Fruit fly (Drosophila melanogaster): Measurements from ENCODE around the gene Pfrx.
A peak's percentile ranks its signal among the peaks of the same experiment; 100 is the strongest.

Gene Pfrx

dm6 chrX:19505334-19506185 is 10.3 kb downstream of the Pfrx start (continued):
- no peak for TF ChIP-seq CG1792 (GFP tag; optimal IDR thresholded peaks at IDR 0.05)
- TF ChIP-seq ro (GFP tag; IDR thresholded peaks at IDR 0.05), result no peak
- peak; percentile 27; the same call in 1 of the 2 replicates for TF ChIP-seq CG42726 (GFP tag; IDR thresholded peaks at IDR 0.05; ENCODE audit: partially characterized antibody)
- TF ChIP-seq zfh2 (GFP tag; optimal IDR thresholded peaks at IDR 0.05), result peak; percentile 48
- TF ChIP-seq CG6272 (GFP tag; IDR thresholded peaks at IDR 0.05), result no peak
- TF ChIP-seq gfzf (GFP tag; optimal IDR thresholded peaks at IDR 0.05), result peak; percentile 48
- TF ChIP-seq nmo (GFP tag; optimal IDR thresholded peaks at IDR 0.05), result peak; percentile 24
- peak in 1 of 2 experiments; percentile 66 for TF ChIP-seq tll (GFP tag; optimal IDR thresholded peaks at IDR 0.05)
- no peak for TF ChIP-seq B-H2 (GFP tag; optimal IDR thresholded peaks at IDR 0.05)
- peak; percentile 64 for TF ChIP-seq tna (GFP tag; IDR thresholded peaks at IDR 0.05; ENCODE audit: partially characterized antibody)
- no peak for TF ChIP-seq trh (GFP tag; optimal IDR thresholded peaks at IDR 0.05)
- peak; percentile 44 for TF ChIP-seq Sin3A (optimal IDR thresholded peaks at IDR 0.05)
- peak; percentile 95 for TF ChIP-seq Blimp-1 (GFP tag; optimal IDR thresholded peaks at IDR 0.05)
- TF ChIP-seq CkIIα-i1 (GFP tag; IDR thresholded peaks at IDR 0.05), result no peak
- no peak for TF ChIP-seq CG2678 (tag; optimal IDR thresholded peaks at IDR 0.05)
- peak; percentile 9 for TF ChIP-seq slp2 (GFP tag; optimal IDR thresholded peaks at IDR 0.05)
- TF ChIP-seq amos (GFP tag; IDR thresholded peaks at IDR 0.05; ENCODE audit: partially characterized antibody), result peak; percentile 87
- peak; percentile 88 for TF ChIP-seq CG15479 (GFP tag; optimal IDR thresholded peaks at IDR 0.05)
- peak; percentile 83 for TF ChIP-seq sug (tag; optimal IDR thresholded peaks at IDR 0.05)
- no peak for TF ChIP-seq tio (GFP tag; optimal IDR thresholded peaks at IDR 0.05)
- no peak for TF ChIP-seq Vsx1 (GFP tag; optimal IDR thresholded peaks at IDR 0.05)
- 0 out of 3 replicates have a peak, but pooled peaks have one; percentile 28 for TF ChIP-seq gce (GFP tag; IDR thresholded peaks at IDR 0.05)
- no peak for TF ChIP-seq Sox102F (GFP tag; optimal IDR thresholded peaks at IDR 0.05)
- TF ChIP-seq ttk (GFP tag; IDR thresholded peaks at IDR 0.05), result 0 out of 2 replicates have a peak, but pooled peaks have one; percentile 15
- peak; percentile 44; the same call in 1 of the 2 replicates for TF ChIP-seq CG2129 (GFP tag; IDR thresholded peaks at IDR 0.05; ENCODE audit: partially characterized antibody)
- peak; percentile 2 for TF ChIP-seq vfl (GFP tag; optimal IDR thresholded peaks at IDR 0.05)
- no peak for TF ChIP-seq gt (GFP tag; IDR thresholded peaks at IDR 0.05)
- TF ChIP-seq CG4424 (GFP tag; optimal IDR thresholded peaks at IDR 0.05), result peak; percentile 6
- no peak for TF ChIP-seq Dfd (GFP tag; optimal IDR thresholded peaks at IDR 0.05)
- TF ChIP-seq Kr (GFP tag; optimal IDR thresholded peaks at IDR 0.05), result no peak
- TF ChIP-seq CG14667 (GFP tag; IDR thresholded peaks at IDR 0.05), result no peak
- no peak for TF ChIP-seq btn (GFP tag; optimal IDR thresholded peaks at IDR 0.05)
- TF ChIP-seq dan (GFP tag; IDR thresholded peaks at IDR 0.05), result no peak
- TF ChIP-seq CG7556 (GFP tag; optimal IDR thresholded peaks at IDR 0.05), result peak; percentile 14
- peak; percentile 38 for TF ChIP-seq CG12391 (tag; optimal IDR thresholded peaks at IDR 0.05)
- peak; percentile 11 for TF ChIP-seq CG17359 (tag; optimal IDR thresholded peaks at IDR 0.05)
- TF ChIP-seq Dad (GFP tag; optimal IDR thresholded peaks at IDR 0.05), result peak; percentile 50
- TF ChIP-seq pnt (GFP tag; optimal IDR thresholded peaks at IDR 0.05), result no peak
- peak; percentile 81 for TF ChIP-seq CG32532 (GFP tag; IDR thresholded peaks at IDR 0.05)
- no peak for TF ChIP-seq ara (GFP tag; IDR thresholded peaks at IDR 0.05)
- peak; percentile 38 for TF ChIP-seq CG7786 (GFP tag; optimal IDR thresholded peaks at IDR 0.05)
- TF ChIP-seq CG10959 (GFP tag; IDR thresholded peaks at IDR 0.05), result no peak
- no peak for TF ChIP-seq Awh (GFP tag; IDR thresholded peaks at IDR 0.05)
- no peak for TF ChIP-seq ind (GFP tag; optimal IDR thresholded peaks at IDR 0.05)
- no peak for TF ChIP-seq gsb (GFP tag; IDR thresholded peaks at IDR 0.05)
- TF ChIP-seq D19B (GFP tag; optimal IDR thresholded peaks at IDR 0.05), result no peak
- TF ChIP-seq gro (GFP tag; optimal IDR thresholded peaks at IDR 0.05), result peak; percentile 49
- TF ChIP-seq CG6765 (GFP tag; optimal IDR thresholded peaks at IDR 0.05), result no peak
- TF ChIP-seq maf-S (GFP tag; optimal IDR thresholded peaks at IDR 0.05), result peak; percentile 35
